Worm (Caenorhabditis elegans) whole organism, L4 larva: Measurements from ENCODE around the gene T14B1.1.

Experiments used
- ama-1 ChIP-seq: fragments of 150-350 bp; optimal IDR thresholded peaks from 2 replicates; lab custom pipeline; 2014; ENCODE audit warnings: inconsistent platforms, mixed read lengths
- arid-1 ChIP-seq: fragments of 200-800 bp; sonication (Bioruptor generic); conservative IDR thresholded peaks from 2 replicates; pipeline ENCODE4 v1.3.6; 2022; ENCODE audit warnings: missing genetic modification reagents, missing genetic modification characterization, missing compliant biosample characterization
- dpl-1 ChIP-seq: fragments of 150-350 bp; optimal IDR thresholded peaks from 2 replicates; lab custom pipeline; 2014; ENCODE audit warnings: missing biosample characterization, missing genetic modification reagents, missing genetic modification characterization
- fkh-10 ChIP-seq: fragments of 150-350 bp; optimal IDR thresholded peaks from 2 replicates; lab custom pipeline; 2014; ENCODE audit warnings: missing biosample characterization, missing genetic modification reagents, missing genetic modification characterization
- hmg-1.1 ChIP-seq: fragments of 200-800 bp; sonication (Bioruptor generic); IDR thresholded peaks from 2 replicates; pipeline ENCODE4 v1.3.6; 2022; ENCODE audit warnings: missing genetic modification reagents, missing genetic modification characterization, missing compliant biosample characterization
- lsy-2 ChIP-seq, 2 experiments: fragments of 150-350 bp in 1 of 2; sonication (generic microtip) in 1 of 2; optimal IDR thresholded peaks; 2 replicates each; lab custom pipeline; 2014 to 2017; ENCODE audit warnings: missing biosample characterization in 2 of 2, missing genetic modification characterization in 2 of 2
- nhr-28 ChIP-seq: fragments of 150-350 bp; optimal IDR thresholded peaks from 2 replicates; lab custom pipeline; 2014; ENCODE audit warnings: missing biosample characterization, missing genetic modification characterization
- nhr-42 ChIP-seq: fragments of 200-800 bp; sonication (Bioruptor generic); IDR thresholded peaks from 2 replicates; pipeline ENCODE4 v1.3.6; 2022; ENCODE audit warnings: missing genetic modification characterization, missing compliant biosample characterization
- nhr-48 ChIP-seq: sonication (generic microtip); optimal IDR thresholded peaks from 2 replicates; lab custom pipeline; 2016; ENCODE audit warnings: mild to moderate bottlenecking, missing genetic modification characterization, missing compliant biosample characterization
- pha-4 ChIP-seq, 2 experiments: fragments of 150-350 bp in 1 of 2; fragments of 200-800 bp in 1 of 2; sonication (Bioruptor generic) in 1 of 2; IDR thresholded peaks in 1 of 2; optimal IDR thresholded peaks in 1 of 2; 2 replicates each; pipeline versions ENCODE4 v1.3.6 to Lab custom; 2014 to 2022; ENCODE audit warnings: missing genetic modification characterization in 2 of 2, missing genetic modification reagents in 2 of 2, missing biosample characterization in 1 of 2, missing compliant biosample characterization in 1 of 2
- pqm-1 ChIP-seq: sonication (generic microtip); optimal IDR thresholded peaks from 2 replicates; lab custom pipeline; 2017; ENCODE audit warnings: missing biosample characterization, missing genetic modification characterization
- unc-130 ChIP-seq: sonication (generic microtip); optimal IDR thresholded peaks from 2 replicates; lab custom pipeline; 2016; ENCODE audit warnings: missing genetic modification reagents, missing genetic modification characterization, missing compliant biosample characterization
- zfp-2 ChIP-seq: sonication (generic microtip); optimal IDR thresholded peaks from 2 replicates; lab custom pipeline; 2016; ENCODE audit warnings: mild to moderate bottlenecking, missing genetic modification characterization, missing compliant biosample characterization

ce11 chrX:9717265-9717664 is 48.7 kb upstream of the T14B1.1 start, which contains the start of gene him-4:
- TF ChIP-seq unc-130 (GFP tag; lab: Kevin White, UChicago) (no peak), nhr-48 (no peak), hmg-1.1 (GFP tag; lab: Robert Waterston, UW) (no peak), pqm-1 (tag; lab: Kevin White, UChicago) (no peak), nhr-42 (GFP tag; lab: Robert Waterston, UW) (no peak), arid-1 (GFP tag; lab: Robert Waterston, UW) (no peak), dpl-1 (no peak), pha-4 (GFP tag; IDR thresholded peaks at IDR 0.05; lab: Robert Waterston, UW) (no peak), pha-4 (tag; optimal IDR thresholded peaks at IDR 0.05; lab: Kevin White, UChicago) (no peak), lsy-2 (tag; optimal IDR thresholded peaks at IDR 0.05; lab: Kevin White, UChicago) (no peak), fkh-10 (GFP tag; lab: Kevin White, UChicago) (no peak), ama-1 (lab: Kevin White, UChicago) (no peak), zfp-2 (no peak), nhr-28 (tag; lab: Kevin White, UChicago) (no peak)
